Worm (Caenorhabditis elegans) whole organism, L1 larva: ENCODE measurements around the gene srm-6.

Source experiments
- aly-2 ChIP-seq: fragments of 150-350 bp; optimal IDR thresholded peaks from 2 replicates; lab custom pipeline; 2014; ENCODE audit warnings: missing biosample characterization, missing genetic modification characterization
- ceh-8 ChIP-seq: fragments of 200-800 bp; sonication (Bioruptor generic); optimal IDR thresholded peaks from 2 replicates; lab custom pipeline; 2018; ENCODE audit warnings: mild to moderate bottlenecking, missing genetic modification characterization, moderate library complexity, missing compliant biosample characterization
- ces-1 ChIP-seq: fragments of 150-350 bp; optimal IDR thresholded peaks from 2 replicates; lab custom pipeline; 2014; ENCODE audit warnings: missing biosample characterization, missing genetic modification reagents, missing genetic modification characterization
- fkh-10 ChIP-seq: sonication (generic microtip); optimal IDR thresholded peaks from 2 replicates; lab custom pipeline; 2017; ENCODE audit warnings: missing biosample characterization, missing genetic modification reagents, missing genetic modification characterization
- fos-1 ChIP-seq: fragments of 150-350 bp; optimal IDR thresholded peaks from 2 replicates; lab custom pipeline; 2014; ENCODE audit warnings: missing biosample characterization, missing genetic modification characterization
- grh-1 ChIP-seq: fragments of 200-800 bp; sonication (Bioruptor generic); IDR thresholded peaks from 2 replicates; pipeline ENCODE4 v1.3.6; 2022; ENCODE audit warnings: missing genetic modification reagents, missing genetic modification characterization, missing compliant biosample characterization
- lin-39 ChIP-seq: fragments of 150-350 bp; optimal IDR thresholded peaks from 2 replicates; lab custom pipeline; 2014; ENCODE audit warnings: missing biosample characterization, missing genetic modification reagents, missing genetic modification characterization
- lsy-2 ChIP-seq, 2 experiments: fragments of 150-350 bp; optimal IDR thresholded peaks; 2 replicates each; lab custom pipeline; 2014; ENCODE audit warnings: missing biosample characterization in 2 of 2, missing genetic modification characterization in 2 of 2
- nhr-28 ChIP-seq: fragments of 150-350 bp; optimal IDR thresholded peaks from 2 replicates; lab custom pipeline; 2014; ENCODE audit warnings: missing biosample characterization, missing genetic modification characterization
- nhr-76 ChIP-seq: sonication (generic microtip); optimal IDR thresholded peaks from 2 replicates; lab custom pipeline; 2017; ENCODE audit warnings: missing biosample characterization, missing genetic modification characterization
- nhr-84 ChIP-seq: sonication (generic microtip); optimal IDR thresholded peaks from 2 replicates; lab custom pipeline; 2017; ENCODE audit warnings: missing biosample characterization, missing genetic modification characterization
- xbp-1 ChIP-seq: sonication (generic microtip); optimal IDR thresholded peaks from 2 replicates; lab custom pipeline; 2016; ENCODE audit warnings: missing genetic modification characterization, missing compliant biosample characterization
- zag-1 ChIP-seq: fragments of 150-350 bp; optimal IDR thresholded peaks from 2 replicates; lab custom pipeline; 2014; ENCODE audit warnings: missing biosample characterization, missing genetic modification characterization
- ztf-11 ChIP-seq, 2 experiments: sonication (generic microtip); optimal IDR thresholded peaks; 2 replicates each; lab custom pipeline; 2016 to 2017; ENCODE audit warnings: missing genetic modification characterization in 2 of 2, missing biosample characterization in 1 of 2, missing compliant biosample characterization in 1 of 2

- no peak for TF ChIP-seq ceh-8 (GFP tag; lab: Kevin White, UChicago)
- no peak for TF ChIP-seq ztf-11 (tag; optimal IDR thresholded peaks at IDR 0.05; lab: Kevin White, UChicago)
- no peak for TF ChIP-seq aly-2 (tag; lab: Kevin White, UChicago)
- TF ChIP-seq lsy-2 (tag; optimal IDR thresholded peaks at IDR 0.05; lab: Kevin White, UChicago) = no peak
- no peak for TF ChIP-seq nhr-76 (tag; lab: Kevin White, UChicago)
- TF ChIP-seq grh-1 (GFP tag; lab: Robert Waterston, UW) = no peak
- no peak for TF ChIP-seq fos-1 (tag; lab: Kevin White, UChicago)
- no peak for TF ChIP-seq xbp-1
- TF ChIP-seq fkh-10 (GFP tag; lab: Kevin White, UChicago) = no peak
- no peak for TF ChIP-seq nhr-84
- TF ChIP-seq nhr-28 (tag; lab: Kevin White, UChicago) = no peak
- no peak for TF ChIP-seq lin-39 (tag; lab: Kevin White, UChicago)
- no peak for TF ChIP-seq ces-1 (GFP tag; lab: Kevin White, UChicago)
- no peak for TF ChIP-seq zag-1
Measured at ce11 chrV:14333116-14333515, 3.6 kb upstream of the srm-6 start, which contains the start of gene srm-4.
